Worm (Caenorhabditis elegans) whole organism, early embryonic: Measurements from ENCODE around the gene T10B10.4.

ENCODE experiments used
- B0310.2 ChIP-seq: sonication (generic microtip); optimal IDR thresholded peaks from 2 replicates; lab custom pipeline; 2016; ENCODE audit warnings: mild to moderate bottlenecking, missing genetic modification characterization, missing compliant biosample characterization
- F13C5.2 ChIP-seq: sonication (generic microtip); optimal IDR thresholded peaks from 2 replicates; lab custom pipeline; 2017; ENCODE audit warnings: mild to moderate bottlenecking, missing genetic modification characterization, inconsistent platforms, missing compliant biosample characterization
- aly-1 ChIP-seq: sonication (generic microtip); optimal IDR thresholded peaks from 2 replicates; lab custom pipeline; 2016; ENCODE audit warnings: missing genetic modification characterization, missing compliant biosample characterization
- ama-1 ChIP-seq: fragments of 150-350 bp; optimal IDR thresholded peaks from 2 replicates; lab custom pipeline; 2014
- ceh-13 ChIP-seq: fragments of 200-800 bp; sonication (Bioruptor generic); optimal IDR thresholded peaks from 2 replicates; lab custom pipeline; 2018; ENCODE audit warnings: mild to moderate bottlenecking, missing genetic modification characterization, missing compliant biosample characterization
- ceh-36 ChIP-seq: sonication (generic microtip); optimal IDR thresholded peaks from 2 replicates; lab custom pipeline; 2016; ENCODE audit warnings: missing genetic modification characterization, inconsistent platforms, missing compliant biosample characterization
- ets-7 ChIP-seq: sonication (generic microtip); optimal IDR thresholded peaks from 2 replicates; lab custom pipeline; 2016; ENCODE audit warnings: missing genotype, missing genetic modification characterization, missing compliant biosample characterization
- flt-1 ChIP-seq: fragments of 200-800 bp; sonication (Bioruptor generic); IDR thresholded peaks from 2 replicates; pipeline ENCODE4 v1.3.6; 2022; ENCODE audit warnings: missing genetic modification characterization, missing compliant biosample characterization
- hmbx-1 ChIP-seq: sonication (generic microtip); optimal IDR thresholded peaks from 2 replicates; lab custom pipeline; 2016; ENCODE audit warnings: mild to moderate bottlenecking, missing genetic modification characterization, missing compliant biosample characterization
- hmg-4 ChIP-seq: fragments of 200-800 bp; sonication (Bioruptor generic); optimal IDR thresholded peaks from 2 replicates; lab custom pipeline; 2018; ENCODE audit warnings: mild to moderate bottlenecking, missing genetic modification characterization, missing compliant biosample characterization
- hnd-1 ChIP-seq: sonication (generic microtip); optimal IDR thresholded peaks from 2 replicates; lab custom pipeline; 2016; ENCODE audit warnings: missing genetic modification characterization, missing compliant biosample characterization
- pes-1 ChIP-seq: fragments of 200-800 bp; sonication (Bioruptor generic); IDR thresholded peaks from 2 replicates; pipeline ENCODE4 v1.3.6; 2022; ENCODE audit warnings: missing genetic modification reagents, missing genetic modification characterization, missing compliant biosample characterization
- scrt-1 ChIP-seq: fragments of 200-800 bp; sonication (Bioruptor generic); IDR thresholded peaks from 2 replicates; pipeline ENCODE4 v1.3.6; 2022; ENCODE audit warnings: missing genetic modification characterization, missing compliant biosample characterization
- sea-1 ChIP-seq: fragments of 200-800 bp; sonication (Bioruptor generic); conservative IDR thresholded peaks from 2 replicates; pipeline ENCODE4 v1.3.6; 2022; ENCODE audit warnings: missing genetic modification characterization, missing compliant biosample characterization
- tbx-11 ChIP-seq: fragments of 200-800 bp; sonication (Bioruptor generic); IDR thresholded peaks from 2 replicates; pipeline ENCODE4 v1.3.6; 2022; ENCODE audit warnings: missing genetic modification characterization, missing compliant biosample characterization
- tbx-37 ChIP-seq: fragments of 200-800 bp; sonication (Bioruptor generic); conservative IDR thresholded peaks from 2 replicates; pipeline ENCODE4 v1.3.6; 2022; ENCODE audit warnings: missing genetic modification reagents, missing genetic modification characterization, missing compliant biosample characterization
- tra-4 ChIP-seq: sonication (generic microtip); optimal IDR thresholded peaks from 2 replicates; lab custom pipeline; 2017; ENCODE audit warnings: missing genetic modification characterization, missing compliant biosample characterization

T10B10.4 gene

DNA sequence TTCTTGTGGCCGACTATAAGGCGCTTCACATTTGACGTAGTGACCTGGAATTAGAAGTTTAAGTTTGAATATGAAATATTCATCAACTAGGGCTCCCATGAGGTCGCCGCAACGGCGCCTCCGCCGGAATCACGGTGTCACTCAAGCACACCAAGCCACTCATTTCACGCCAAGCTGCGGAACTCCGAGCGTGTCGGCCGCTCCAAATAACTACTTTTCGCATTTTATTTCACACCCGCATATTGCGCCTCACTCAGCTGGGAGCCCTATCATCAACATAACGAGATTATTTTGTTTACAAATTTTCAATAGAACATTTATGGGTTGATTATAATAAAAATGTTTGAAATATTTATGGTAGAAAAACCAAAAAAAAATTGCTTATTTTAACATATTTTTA, 32.1 kb upstream of the T10B10.4 start:
- TF ChIP-seq ceh-36 (tag; lab: Kevin White, UChicago) (no peak), hmbx-1 (tag; lab: Kevin White, UChicago) (no peak), pes-1 (GFP tag; lab: Robert Waterston, UW) (no peak), tra-4 (tag; lab: Kevin White, UChicago) (no peak), ceh-13 (GFP tag; lab: Kevin White, UChicago) (no peak), tbx-11 (no peak), scrt-1 (GFP tag; lab: Robert Waterston, UW) (no peak), ets-7 (tag; lab: Kevin White, UChicago) (no peak), ama-1 (lab: Kevin White, UChicago) (no peak), F13C5.2 (tag; lab: Kevin White, UChicago) (no peak), aly-1 (tag; lab: Kevin White, UChicago) (no peak), flt-1 (GFP tag; lab: Robert Waterston, UW) (no peak), sea-1 (no peak), hnd-1 (tag; lab: Kevin White, UChicago) (no peak)

DNA sequence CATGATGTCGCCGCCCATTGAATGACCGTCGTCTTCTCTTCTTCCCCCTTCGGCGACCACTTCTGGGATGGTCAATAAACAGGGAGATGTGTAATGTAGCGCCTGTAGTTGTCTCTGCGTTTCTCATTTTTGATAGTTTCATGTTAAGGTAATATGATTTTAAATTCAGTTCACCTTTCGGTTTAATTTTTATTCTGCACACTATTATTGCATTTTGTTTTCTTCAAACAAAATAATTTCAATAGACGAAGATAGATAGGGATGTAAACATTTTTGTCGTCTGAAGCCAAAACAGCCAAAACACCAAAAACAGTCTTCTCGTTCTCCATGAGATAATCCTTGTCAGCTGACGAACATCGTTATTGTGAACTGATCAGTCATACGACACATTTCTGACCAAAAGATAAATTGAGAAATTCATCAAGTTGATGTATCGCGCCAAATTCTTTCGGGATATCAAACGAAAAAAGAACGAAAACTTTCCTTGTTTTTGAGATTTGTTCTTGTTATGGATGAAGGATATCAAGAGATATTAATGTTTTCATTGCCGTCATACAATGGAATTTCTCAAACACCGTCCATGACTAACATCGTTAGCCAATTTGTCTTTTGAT, 31.1 kb upstream of the T10B10.4 start, which contains the start of gene C11G10.1:
Gene C11G10.1, minus strand, starts transcription at position 51 of the 614 bp plus-strand sequence.
- no peak for TF ChIP-seq ceh-13 (GFP tag; lab: Kevin White, UChicago)
- TF ChIP-seq hnd-1 (tag; lab: Kevin White, UChicago) = no peak
- TF ChIP-seq ama-1 (lab: Kevin White, UChicago) = no peak
- no peak for TF ChIP-seq ets-7 (tag; lab: Kevin White, UChicago)
- no peak for TF ChIP-seq B0310.2 (tag; lab: Kevin White, UChicago)
- no peak for TF ChIP-seq scrt-1 (GFP tag; lab: Robert Waterston, UW)
- TF ChIP-seq flt-1 (GFP tag; lab: Robert Waterston, UW) = no peak
- no peak for TF ChIP-seq tbx-11
- TF ChIP-seq pes-1 (GFP tag; lab: Robert Waterston, UW) = no peak
- TF ChIP-seq aly-1 (tag; lab: Kevin White, UChicago) = no peak

DNA sequence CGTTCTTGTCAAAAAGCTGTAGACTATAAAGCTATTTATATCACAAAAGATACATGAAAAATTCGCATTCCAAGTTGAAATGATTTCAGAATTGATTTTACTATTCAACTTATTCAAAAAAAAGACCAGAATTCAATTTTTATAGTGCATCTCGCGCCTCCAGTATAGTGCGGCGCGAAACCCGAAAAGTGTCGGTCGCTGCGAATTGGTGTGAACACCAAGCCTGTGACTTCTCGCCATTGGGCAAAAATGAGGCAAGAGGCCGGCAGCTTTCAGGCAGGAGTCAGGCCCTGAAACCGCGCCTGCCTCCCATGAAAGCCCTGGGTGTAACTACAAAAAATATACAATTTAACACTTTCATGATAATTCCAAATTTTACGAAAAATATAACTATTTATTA, 30.6 kb upstream of the T10B10.4 start:
- TF ChIP-seq hmg-4 (GFP tag; lab: Kevin White, UChicago) (no peak), pes-1 (GFP tag; lab: Robert Waterston, UW) (0 out of 2 replicates have a peak, but pooled peaks have one; percentile 30)

DNA sequence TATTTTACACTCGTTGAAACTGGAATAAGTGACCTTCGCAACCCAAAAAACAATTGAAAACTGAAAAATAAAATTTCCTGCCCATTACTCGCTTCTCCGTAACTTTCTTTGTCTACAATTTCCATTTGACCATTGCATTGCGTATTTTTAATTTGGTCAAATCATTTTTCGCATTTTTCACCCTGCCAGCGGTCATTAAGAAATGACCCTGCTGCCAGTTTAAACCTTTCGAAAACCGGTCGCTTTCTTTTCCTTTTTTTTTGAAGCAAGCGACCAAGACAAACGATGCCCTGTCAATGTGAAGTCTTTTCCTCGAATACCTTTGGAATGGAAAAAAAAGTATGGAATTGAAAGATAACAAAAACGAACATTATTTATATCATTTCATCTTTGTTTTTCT, 29.0 kb upstream of the T10B10.4 start:
- TF ChIP-seq ama-1 (lab: Kevin White, UChicago) (no peak), F13C5.2 (tag; lab: Kevin White, UChicago) (no peak), ceh-36 (tag; lab: Kevin White, UChicago) (no peak), hmbx-1 (tag; lab: Kevin White, UChicago) (no peak), sea-1 (no peak), aly-1 (tag; lab: Kevin White, UChicago) (no peak), scrt-1 (GFP tag; lab: Robert Waterston, UW) (no peak), flt-1 (GFP tag; lab: Robert Waterston, UW) (no peak), hnd-1 (tag; lab: Kevin White, UChicago) (no peak), B0310.2 (tag; lab: Kevin White, UChicago) (no peak), tbx-37 (GFP tag; lab: Robert Waterston, UW) (no peak), hmg-4 (GFP tag; lab: Kevin White, UChicago) (no peak), tbx-11 (no peak)

DNA sequence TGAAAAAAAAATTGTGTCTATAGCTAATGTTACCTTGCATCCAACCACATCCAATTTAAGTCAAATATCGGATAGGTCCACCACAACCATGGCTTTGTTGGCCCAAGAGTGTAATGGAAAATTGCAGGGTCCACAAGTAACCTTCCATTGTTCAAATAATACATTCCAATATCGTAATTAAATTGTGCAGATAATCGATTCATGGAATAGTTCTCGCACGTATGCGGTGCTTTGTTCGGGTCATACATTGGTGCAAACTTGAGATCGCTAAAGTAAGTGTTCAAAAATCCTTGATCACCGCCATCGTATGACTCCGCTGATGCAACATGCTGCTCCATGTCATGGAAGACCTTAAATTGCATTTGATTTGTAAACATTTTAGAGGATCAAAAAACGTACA, 26.8 kb upstream of the T10B10.4 start:
- no peak for TF ChIP-seq flt-1 (GFP tag; lab: Robert Waterston, UW)

DNA sequence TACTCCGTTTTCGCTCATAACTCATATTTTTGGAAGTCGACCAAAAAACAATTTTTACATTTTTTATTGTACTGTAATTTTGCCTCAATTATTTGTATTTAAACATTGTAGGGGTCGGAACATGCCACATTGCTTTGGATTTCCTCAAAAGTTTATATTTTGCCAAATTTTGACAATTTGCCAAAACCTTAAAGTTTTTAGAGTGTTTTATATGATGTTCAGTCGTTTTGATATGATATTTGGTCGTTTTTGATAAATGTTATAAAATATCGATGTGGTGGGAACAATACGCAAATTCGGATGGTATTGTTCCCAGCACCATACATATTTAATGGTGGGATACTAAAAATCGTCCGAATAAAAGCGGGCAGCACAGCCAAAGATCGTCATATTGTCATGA, 25.8 kb upstream of the T10B10.4 start, which contains the start of gene T10B10.9:
Gene T10B10.9, plus strand, starts transcription at position 301 of the 400 bp plus-strand sequence.
- TF ChIP-seq ama-1 (lab: Kevin White, UChicago) (no peak), hnd-1 (tag; lab: Kevin White, UChicago) (no peak), scrt-1 (GFP tag; lab: Robert Waterston, UW) (no peak), aly-1 (tag; lab: Kevin White, UChicago) (no peak), tbx-37 (GFP tag; lab: Robert Waterston, UW) (no peak), hmg-4 (GFP tag; lab: Kevin White, UChicago) (no peak), pes-1 (GFP tag; lab: Robert Waterston, UW) (no peak), ets-7 (tag; lab: Kevin White, UChicago) (no peak), hmbx-1 (tag; lab: Kevin White, UChicago) (no peak), tbx-11 (no peak), ceh-13 (GFP tag; lab: Kevin White, UChicago) (no peak)

DNA sequence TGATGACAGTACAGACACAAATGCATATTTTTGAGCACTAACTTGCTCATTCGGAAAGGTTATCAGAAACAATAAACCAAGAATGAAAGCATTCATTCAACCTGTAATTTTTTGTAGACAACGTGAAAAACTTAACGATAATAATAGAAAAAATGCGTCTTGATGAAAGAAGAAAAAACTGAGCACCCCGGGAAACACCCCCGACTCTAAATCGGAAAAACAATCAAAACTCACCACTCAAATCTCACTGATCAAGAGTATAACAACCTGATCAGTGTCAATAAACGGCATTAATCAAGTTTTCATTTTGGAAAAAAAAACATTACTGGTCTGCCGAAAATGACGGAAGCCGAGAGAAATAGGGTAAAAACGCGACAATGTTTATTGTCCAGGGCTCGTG, 23.8 kb upstream of the T10B10.4 start, which contains the start of gene T10B10.8:
Gene T10B10.8, minus strand, starts transcription at position 101 of the 400 bp plus-strand sequence.
- TF ChIP-seq F13C5.2 (tag; lab: Kevin White, UChicago) = no peak
- TF ChIP-seq tra-4 (tag; lab: Kevin White, UChicago) = no peak
- no peak for TF ChIP-seq hmbx-1 (tag; lab: Kevin White, UChicago)
- no peak for TF ChIP-seq hmg-4 (GFP tag; lab: Kevin White, UChicago)
- TF ChIP-seq scrt-1 (GFP tag; lab: Robert Waterston, UW) = no peak
- no peak for TF ChIP-seq B0310.2 (tag; lab: Kevin White, UChicago)
- no peak for TF ChIP-seq sea-1
- no peak for TF ChIP-seq ceh-13 (GFP tag; lab: Kevin White, UChicago)
- no peak for TF ChIP-seq ets-7 (tag; lab: Kevin White, UChicago)

DNA sequence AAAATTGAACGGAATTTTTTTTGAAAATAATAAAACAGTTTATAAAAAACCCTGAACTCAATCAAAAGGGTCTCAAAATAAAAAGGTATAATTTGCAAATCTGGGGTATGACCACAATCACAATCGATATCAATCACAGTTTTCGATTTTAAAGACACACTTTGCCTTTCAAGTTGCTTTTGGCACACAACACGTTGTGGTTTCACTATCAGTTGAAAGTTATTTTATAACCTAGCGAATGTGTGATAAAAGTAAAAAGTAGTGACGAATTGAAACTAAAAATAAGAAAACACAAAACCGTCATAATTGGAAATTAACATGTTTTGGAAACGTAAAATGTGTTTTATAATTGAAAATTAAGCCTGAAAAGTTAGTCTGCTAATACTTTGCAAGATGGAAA, 22.2 kb upstream of the T10B10.4 start:
- no peak for TF ChIP-seq pes-1 (GFP tag; lab: Robert Waterston, UW)
- no peak for TF ChIP-seq B0310.2 (tag; lab: Kevin White, UChicago)
- no peak for TF ChIP-seq tbx-11
- no peak for TF ChIP-seq F13C5.2 (tag; lab: Kevin White, UChicago)
